Fruit fly (Drosophila melanogaster): Measurements from ENCODE around the gene DNAlig3.
A peak's percentile ranks its signal among the peaks of the same experiment; 100 is the strongest.

Gene DNAlig3

dm6 chr3R:12398620-12399247, 2.9 kb downstream of the DNAlig3 start, which contains the start of gene Cyp9f3 (continued):
- TF ChIP-seq CG11247 (GFP tag; IDR thresholded peaks at IDR 0.05) (no peak), Lim3 (GFP tag; IDR thresholded peaks at IDR 0.05) (no peak), Dp (GFP tag; optimal IDR thresholded peaks at IDR 0.05) (no peak), Bteb2 (GFP tag; optimal IDR thresholded peaks at IDR 0.05) (no peak), gro (GFP tag; optimal IDR thresholded peaks at IDR 0.05) (peak; percentile 14), croc (GFP tag; conservative IDR thresholded peaks at IDR 0.05) (no peak), vfl (GFP tag; optimal IDR thresholded peaks at IDR 0.05) (no peak), ind (GFP tag; optimal IDR thresholded peaks at IDR 0.05) (no peak), Hr78 (GFP tag; optimal IDR thresholded peaks at IDR 0.05) (no peak), Nf-YB (GFP tag; optimal IDR thresholded peaks at IDR 0.05) (no peak), z (GFP tag; IDR thresholded peaks at IDR 0.05) (peak; percentile 88), CG32532 (GFP tag; IDR thresholded peaks at IDR 0.05) (no peak), CG9727 (GFP tag; optimal IDR thresholded peaks at IDR 0.05) (no peak), CG3065 (GFP tag; optimal IDR thresholded peaks at IDR 0.05) (no peak), lov (optimal IDR thresholded peaks at IDR 0.05) (no peak), lov (GFP tag; IDR thresholded peaks at IDR 0.05) (no peak), D (optimal IDR thresholded peaks at IDR 0.05) (no peak), D (GFP tag; optimal IDR thresholded peaks at IDR 0.05) (no peak), H15 (GFP tag; IDR thresholded peaks at IDR 0.05) (no peak), sisA (GFP tag; IDR thresholded peaks at IDR 0.05) (no peak), schlank (tag; optimal IDR thresholded peaks at IDR 0.05) (no peak), Drgx (GFP tag; IDR thresholded peaks at IDR 0.05) (no peak), psq (GFP tag; optimal IDR thresholded peaks at IDR 0.05) (no peak), gcm (GFP tag; optimal IDR thresholded peaks at IDR 0.05) (no peak), CG2202 (tag; optimal IDR thresholded peaks at IDR 0.05) (no peak), Ssrp (tag; optimal IDR thresholded peaks at IDR 0.05) (no peak), Mad (GFP tag; optimal IDR thresholded peaks at IDR 0.05) (no peak), Ets65A (GFP tag) (peak; percentile 50), h (optimal IDR thresholded peaks at IDR 0.05) (no peak), CG11085 (GFP tag; IDR thresholded peaks at IDR 0.05) (no peak), E2f1 (GFP tag; IDR thresholded peaks at IDR 0.05) (no peak), Hr39 (optimal IDR thresholded peaks at IDR 0.05) (no peak), gfzf (GFP tag; optimal IDR thresholded peaks at IDR 0.05) (no peak), CG4617 (GFP tag; optimal IDR thresholded peaks at IDR 0.05; ENCODE audit: borderline replicate concordance) (no peak), twi (tag; optimal IDR thresholded peaks at IDR 0.05) (no peak), CG12071 (GFP tag; optimal IDR thresholded peaks at IDR 0.05) (peak; percentile 19), ab (GFP tag; optimal IDR thresholded peaks at IDR 0.05) (no peak), CG13287 (GFP tag; IDR thresholded peaks at IDR 0.05; ENCODE audit: partially characterized antibody) (peak; percentile 25; the same call in 1 of the 2 replicates), CG2889 (GFP tag; IDR thresholded peaks at IDR 0.05) (no peak), GATAe (GFP tag; conservative IDR thresholded peaks at IDR 0.05) (no peak; the same call in 1 of the 2 replicates), Trl (optimal IDR thresholded peaks at IDR 0.05) (no peak), Trl (GFP tag; optimal IDR thresholded peaks at IDR 0.05) (no peak), CG31388 (GFP tag; optimal IDR thresholded peaks at IDR 0.05) (no peak), gce (GFP tag; IDR thresholded peaks at IDR 0.05) (no peak), CG11696 (GFP tag; IDR thresholded peaks at IDR 0.05) (no peak), CG15073 (GFP tag; optimal IDR thresholded peaks at IDR 0.05) (no peak), CG13296 (GFP tag; optimal IDR thresholded peaks at IDR 0.05) (no peak), CG14014 (GFP tag; IDR thresholded peaks at IDR 0.05) (no peak), vnd (GFP tag; IDR thresholded peaks at IDR 0.05; ENCODE audit: partially characterized antibody) (no peak), CG16863 (GFP tag; optimal IDR thresholded peaks at IDR 0.05) (no peak), CG16815 (GFP tag; optimal IDR thresholded peaks at IDR 0.05) (no peak), Lpt (GFP tag; optimal IDR thresholded peaks at IDR 0.05) (no peak), ERR (GFP tag; optimal IDR thresholded peaks at IDR 0.05) (no peak)

Measured in whole organism, embryonic.